Fruit fly (Drosophila melanogaster) whole organism, wandering third instar larva: ENCODE results near the gene AP-2alpha.

Experiments used
- Abd-B ChIP-seq: fragments of >200 bp; optimal IDR thresholded peaks from 2 replicates; lab custom pipeline; 2017; ENCODE audit warnings: missing biosample characterization, missing genetic modification characterization
- CG32264 ChIP-seq: fragments of 200-800 bp; sonication (Bioruptor generic); optimal IDR thresholded peaks from 2 replicates; lab custom pipeline; 2016; ENCODE audit warnings: missing biosample characterization, missing genetic modification characterization
- CG9705 ChIP-seq: fragments of 200-800 bp; sonication (Bioruptor generic); optimal IDR thresholded peaks from 2 replicates; lab custom pipeline; 2018; ENCODE audit warnings: missing biosample characterization, mild to moderate bottlenecking, missing genetic modification characterization
- CrebA ChIP-seq: fragments of 200-800 bp; sonication (Bioruptor generic); optimal IDR thresholded peaks from 2 replicates; lab custom pipeline; 2016; ENCODE audit warnings: missing biosample characterization, mild to moderate bottlenecking, missing genetic modification characterization, borderline replicate concordance
- Dfd ChIP-seq: fragments of >200 bp; optimal IDR thresholded peaks from 2 replicates; lab custom pipeline; 2017; ENCODE audit warnings: missing biosample characterization, missing genetic modification characterization
- Dif ChIP-seq: fragments of 200-275, 200-300 bp; sonication (Bioruptor generic); optimal IDR thresholded peaks from 2 replicates; lab custom pipeline; 2018; ENCODE audit warnings: missing biosample characterization, missing genetic modification characterization; ENCODE audit not compliant: partially characterized antibody
- GATAd ChIP-seq: sonication (Bioruptor generic); optimal IDR thresholded peaks from 2 replicates; lab custom pipeline; 2016; ENCODE audit warnings: missing biosample characterization, missing genetic modification characterization
- HLH106 ChIP-seq: fragments of 200-800 bp; optimal IDR thresholded peaks from 3 replicates; lab custom pipeline; 2019; ENCODE audit warnings: missing biosample characterization, mild to moderate bottlenecking, missing genetic modification characterization, moderate library complexity
- Hnf4 ChIP-seq: fragments of 200-800 bp; sonication (Bioruptor generic); optimal IDR thresholded peaks from 2 replicates; lab custom pipeline; 2016; ENCODE audit warnings: missing biosample characterization, mild to moderate bottlenecking, missing genetic modification characterization
- Hr78 ChIP-seq: fragments of >200 bp; optimal IDR thresholded peaks from 2 replicates; lab custom pipeline; 2017; ENCODE audit warnings: missing biosample characterization, missing genetic modification characterization
- Hr83 ChIP-seq: fragments of 200-300 bp; sonication (Bioruptor generic); optimal IDR thresholded peaks from 2 replicates; lab custom pipeline; 2016; ENCODE audit warnings: missing biosample characterization, mild to moderate bottlenecking, missing genetic modification characterization, moderate library complexity; ENCODE audit not compliant: poor library complexity, severe bottlenecking
- Jra ChIP-seq: sonication (Bioruptor generic); optimal IDR thresholded peaks from 2 replicates; lab custom pipeline; 2016; ENCODE audit warnings: missing biosample characterization, missing genetic modification characterization
- Mio ChIP-seq: sonication (Bioruptor generic); optimal IDR thresholded peaks from 2 replicates; lab custom pipeline; 2016; ENCODE audit warnings: missing biosample characterization, missing genetic modification characterization
- Myc ChIP-seq: fragments of >200 bp; optimal IDR thresholded peaks from 2 replicates; lab custom pipeline; 2017
- N ChIP-seq: fragments of >200 bp; optimal IDR thresholded peaks from 2 replicates; lab custom pipeline; 2018; ENCODE audit warnings: missing biosample characterization, missing external identifiers, missing genetic modification characterization
- OdsH ChIP-seq: fragments of 200-800 bp; sonication (Bioruptor generic); optimal IDR thresholded peaks from 2 replicates; lab custom pipeline; 2016; ENCODE audit warnings: missing biosample characterization, mild to moderate bottlenecking, missing genetic modification characterization
- Rel ChIP-seq, 2 experiments: fragments of 200-800 bp; sonication (Bioruptor generic) in 1 of 2; optimal IDR thresholded peaks; 2 replicates in 1 of 2; 3 replicates in 1 of 2; lab custom pipeline; 2016 to 2019; ENCODE audit warnings: mild to moderate bottlenecking in 2 of 2, missing biosample characterization in 2 of 2, missing genetic modification characterization in 2 of 2, moderate library complexity in 1 of 2
- Sp1 ChIP-seq: fragments of 200-800 bp; sonication (Bioruptor generic); optimal IDR thresholded peaks from 3 replicates; lab custom pipeline; 2019; ENCODE audit warnings: missing biosample characterization, mild to moderate bottlenecking, missing genetic modification characterization, moderate library complexity
- Vsx2 ChIP-seq: fragments of 200-300, 225-300 bp; sonication (Bioruptor generic); optimal IDR thresholded peaks from 2 replicates; lab custom pipeline; 2018; ENCODE audit warnings: missing biosample characterization, missing genetic modification characterization; ENCODE audit not compliant: partially characterized antibody
- br ChIP-seq: fragments of 200-800 bp; sonication (Bioruptor generic); optimal IDR thresholded peaks from 2 replicates; lab custom pipeline; 2016; ENCODE audit warnings: missing biosample characterization, missing genetic modification characterization
- brk ChIP-seq: fragments of 200-800 bp; sonication (Bioruptor generic); optimal IDR thresholded peaks from 2 replicates; lab custom pipeline; 2016; ENCODE audit warnings: missing biosample characterization, mild to moderate bottlenecking, missing genetic modification characterization
- dl ChIP-seq, 2 experiments: fragments of 175-275, 200-275 bp in 1 of 2; fragments of 200-275 bp in 1 of 2; sonication (Bioruptor generic); optimal IDR thresholded peaks; lab custom pipeline; 2018; ENCODE audit warnings: mild to moderate bottlenecking in 2 of 2, missing biosample characterization in 2 of 2, missing genetic modification characterization in 2 of 2, moderate library complexity in 2 of 2; ENCODE audit not compliant: partially characterized antibody in 2 of 2, insufficient read depth in 1 of 2
- dmrt93B ChIP-seq: fragments of 200-800 bp; sonication (Bioruptor generic); optimal IDR thresholded peaks from 2 replicates; lab custom pipeline; 2018; ENCODE audit warnings: missing biosample characterization, mild to moderate bottlenecking, missing genetic modification characterization
- dsf ChIP-seq: sonication (Bioruptor generic); optimal IDR thresholded peaks from 2 replicates; lab custom pipeline; 2016; ENCODE audit warnings: missing biosample characterization, missing genetic modification characterization, borderline replicate concordance
- ey ChIP-seq: fragments of 200-800 bp; sonication (Bioruptor generic); optimal IDR thresholded peaks from 2 replicates; lab custom pipeline; 2016; ENCODE audit warnings: missing biosample characterization, missing genetic modification characterization
- foxo ChIP-seq, 2 experiments: fragments of 200-800 bp; sonication (Bioruptor generic); optimal IDR thresholded peaks; 2 replicates in 1 of 2; 3 replicates in 1 of 2; lab custom pipeline; 2016 to 2017; ENCODE audit warnings: missing biosample characterization in 2 of 2, missing genetic modification characterization in 2 of 2
- fru ChIP-seq: fragments of 200-800 bp; sonication (Bioruptor generic); optimal IDR thresholded peaks from 3 replicates; lab custom pipeline; 2016; ENCODE audit warnings: missing biosample characterization, mild to moderate bottlenecking, missing genetic modification characterization
- h ChIP-seq: fragments of 200-800 bp; sonication (Bioruptor generic); optimal IDR thresholded peaks from 3 replicates; lab custom pipeline; 2016; ENCODE audit warnings: missing biosample characterization, mild to moderate bottlenecking, missing genetic modification characterization
- jim ChIP-seq: fragments of 175-275, 200-325 bp; sonication (Bioruptor generic); optimal IDR thresholded peaks from 2 replicates; lab custom pipeline; 2016; ENCODE audit warnings: missing biosample characterization, mild to moderate bottlenecking, missing genetic modification characterization
- lola ChIP-seq: fragments of >200 bp; optimal IDR thresholded peaks from 2 replicates; lab custom pipeline; 2017; ENCODE audit warnings: missing biosample characterization, missing genetic modification characterization
- pan ChIP-seq: fragments of >200 bp; optimal IDR thresholded peaks from 2 replicates; lab custom pipeline; 2017
- psq ChIP-seq: fragments of 200-800 bp; sonication (Bioruptor generic); optimal IDR thresholded peaks from 3 replicates; lab custom pipeline; 2017; ENCODE audit warnings: missing biosample characterization, mild to moderate bottlenecking, missing genetic modification characterization, moderate library complexity
- rgr ChIP-seq: fragments of 200-800 bp; sonication (Bioruptor generic); optimal IDR thresholded peaks from 3 replicates; lab custom pipeline; 2016; ENCODE audit warnings: missing biosample characterization, mild to moderate bottlenecking, missing genetic modification characterization
- sage ChIP-seq: fragments of 200-800 bp; sonication (Bioruptor generic); optimal IDR thresholded peaks from 2 replicates; lab custom pipeline; 2016; ENCODE audit warnings: missing biosample characterization, mild to moderate bottlenecking, missing genetic modification characterization
- sv ChIP-seq: fragments of 200-800 bp; sonication (Bioruptor generic); optimal IDR thresholded peaks from 3 replicates; lab custom pipeline; 2016; ENCODE audit warnings: missing biosample characterization, missing genetic modification characterization
- tai ChIP-seq: sonication (Bioruptor generic); optimal IDR thresholded peaks from 2 replicates; lab custom pipeline; 2016; ENCODE audit warnings: missing biosample characterization, missing genetic modification characterization
- usp ChIP-seq: fragments of >200 bp; optimal IDR thresholded peaks from 2 replicates; lab custom pipeline; 2017; ENCODE audit warnings: missing biosample characterization, missing genetic modification characterization
- woc ChIP-seq: sonication (Bioruptor generic); optimal IDR thresholded peaks from 2 replicates; lab custom pipeline; 2016; ENCODE audit warnings: missing biosample characterization, mild to moderate bottlenecking, missing genetic modification characterization

Gene AP-2alpha

DNA sequence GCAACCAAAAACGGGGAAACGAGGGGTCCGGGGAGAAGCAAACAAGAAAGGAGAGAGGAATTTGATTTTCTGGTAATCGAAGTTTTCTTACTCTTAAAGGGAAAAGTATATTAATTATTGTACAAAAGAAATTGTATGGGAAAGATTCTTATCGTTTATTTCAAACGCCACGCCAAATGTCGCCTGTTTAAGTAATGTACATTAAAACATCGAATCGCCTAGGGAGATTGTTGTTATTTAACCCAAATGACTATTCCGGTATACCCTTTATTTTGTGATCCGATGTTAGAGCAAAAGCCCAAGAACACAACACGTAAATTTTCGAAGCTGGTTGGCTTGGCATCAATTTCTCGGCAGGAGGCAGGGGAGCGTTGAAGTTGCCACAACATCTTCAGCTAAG is 24.8 kb upstream of the AP-2alpha start:
- peak; percentile 76 for TF ChIP-seq sage (GFP tag; lab: Kevin White, UChicago)
- peak; percentile 85 for TF ChIP-seq CG9705
- TF ChIP-seq Myc (lab: Kevin White, UChicago): no peak
- no peak for TF ChIP-seq sv (GFP tag; lab: Kevin White, UChicago)
- no peak for TF ChIP-seq Hr78 (GFP tag; lab: Kevin White, UChicago)
- peak; percentile 51 for TF ChIP-seq Rel (GFP tag; optimal IDR thresholded peaks at IDR 0.05; lab: Kevin White, UChicago)
- peak; percentile 60 for TF ChIP-seq Rel (tag; optimal IDR thresholded peaks at IDR 0.05; lab: Kevin White, UChicago)
- TF ChIP-seq OdsH (GFP tag; lab: Kevin White, UChicago): peak; percentile 90
- peak; percentile 80 for TF ChIP-seq dsf
- no peak for TF ChIP-seq Dif (GFP tag; lab: Kevin White, UChicago)
- TF ChIP-seq fru (GFP tag; lab: Kevin White, UChicago): peak; percentile 92
- TF ChIP-seq h: peak; percentile 92
- TF ChIP-seq usp (GFP tag; lab: Kevin White, UChicago): no peak
- TF ChIP-seq Abd-B (GFP tag; lab: Kevin White, UChicago): no peak
- TF ChIP-seq HLH106 (tag; lab: Kevin White, UChicago): peak; percentile 94
- peak; percentile 92 for TF ChIP-seq Sp1 (GFP tag; lab: Kevin White, UChicago)
- peak; percentile 80 for TF ChIP-seq dmrt93B (GFP tag; lab: Kevin White, UChicago)
- peak; percentile 99 for TF ChIP-seq woc (GFP tag; lab: Kevin White, UChicago)
- TF ChIP-seq lola: no peak
- peak; percentile 90 for TF ChIP-seq Hnf4 (GFP tag; lab: Kevin White, UChicago)
- TF ChIP-seq rgr (GFP tag; lab: Kevin White, UChicago): peak; percentile 89
- peak; percentile 92 for TF ChIP-seq br (GFP tag; lab: Kevin White, UChicago)
- TF ChIP-seq Vsx2: no peak
- peak; percentile 91 for TF ChIP-seq brk (GFP tag; lab: Kevin White, UChicago)
- peak; percentile 16 to 92 for TF ChIP-seq foxo (GFP tag; optimal IDR thresholded peaks at IDR 0.05; lab: Kevin White, UChicago)
- no peak for TF ChIP-seq jim (GFP tag; lab: Kevin White, UChicago)
- peak; percentile 82 for TF ChIP-seq Jra (GFP tag; lab: Kevin White, UChicago)
- no peak for TF ChIP-seq Mio
- TF ChIP-seq GATAd: peak; percentile 10
- TF ChIP-seq CrebA (GFP tag; lab: Kevin White, UChicago): peak; percentile 72
- no peak for TF ChIP-seq Dfd
- peak; percentile 94 for TF ChIP-seq psq (GFP tag; lab: Kevin White, UChicago)
- no peak for TF ChIP-seq pan (lab: Kevin White, UChicago)
- no peak for TF ChIP-seq dl (GFP tag; optimal IDR thresholded peaks at IDR 0.05; lab: Kevin White, UChicago; ENCODE audit: insufficient read depth in 1 of 2, partially characterized antibody in 2 of 2)
- peak; percentile 80 for TF ChIP-seq CG32264 (GFP tag; lab: Kevin White, UChicago)
- no peak for TF ChIP-seq N (GFP tag; lab: Kevin White, UChicago)
- peak; percentile 91 for TF ChIP-seq ey (GFP tag; lab: Kevin White, UChicago)
- peak; percentile 90 for TF ChIP-seq tai

- no peak for TF ChIP-seq CrebA (GFP tag; lab: Kevin White, UChicago)
These were observed 22.9 kb upstream of the AP-2alpha start for dm6 chr2L:437498-437897.

- peak; percentile 24 for TF ChIP-seq Hnf4 (GFP tag; lab: Kevin White, UChicago)
- TF ChIP-seq OdsH (GFP tag; lab: Kevin White, UChicago): peak; percentile 50
- peak; percentile 51 for TF ChIP-seq brk (GFP tag; lab: Kevin White, UChicago)
- TF ChIP-seq fru (GFP tag; lab: Kevin White, UChicago): peak; percentile 6
- peak; percentile 45 for TF ChIP-seq psq (GFP tag; lab: Kevin White, UChicago)
- TF ChIP-seq Rel (GFP tag; optimal IDR thresholded peaks at IDR 0.05; lab: Kevin White, UChicago): peak; percentile 7
- no peak for TF ChIP-seq Rel (tag; optimal IDR thresholded peaks at IDR 0.05; lab: Kevin White, UChicago)
- TF ChIP-seq pan (lab: Kevin White, UChicago): no peak
- TF ChIP-seq foxo (GFP tag; optimal IDR thresholded peaks at IDR 0.05; lab: Kevin White, UChicago): peak in 1 of 2 experiments; percentile 64
- peak; percentile 36 for TF ChIP-seq rgr (GFP tag; lab: Kevin White, UChicago)
- TF ChIP-seq Jra (GFP tag; lab: Kevin White, UChicago): no peak
- peak; percentile 52 for TF ChIP-seq h
- TF ChIP-seq ey (GFP tag; lab: Kevin White, UChicago): peak; percentile 16
- TF ChIP-seq Hr83 (GFP tag; lab: Kevin White, UChicago): no peak
These were observed 20.8 kb upstream of the AP-2alpha start for dm6 chr2L:435311-435806.
